Fruit fly (Drosophila melanogaster) Kc167 (cell line): ENCODE results near the gene Btnd.

Experiments used
- Myc ChIP-seq: fragments of >200 bp; optimal IDR thresholded peaks from 2 replicates; lab custom pipeline; 2017; ENCODE audit warnings: missing external identifiers
- Sin3A ChIP-seq: fragments of >200 bp; optimal IDR thresholded peaks from 2 replicates; lab custom pipeline; 2018; ENCODE audit warnings: missing external identifiers
- h ChIP-seq: fragments of >200 bp; optimal IDR thresholded peaks from 3 replicates; lab custom pipeline; 2018; ENCODE audit warnings: missing external identifiers
- insv ChIP-seq: fragments of >200 bp; optimal IDR thresholded peaks from 3 replicates; lab custom pipeline; 2018; ENCODE audit warnings: missing external identifiers
- psq ChIP-seq: fragments of >200 bp; optimal IDR thresholded peaks from 2 replicates; lab custom pipeline; 2017; ENCODE audit warnings: missing external identifiers
- ttk ChIP-seq: sonication (Bioruptor generic); optimal IDR thresholded peaks from 2 replicates; lab custom pipeline; 2017; ENCODE audit warnings: missing external identifiers

Gene Btnd

DNA sequence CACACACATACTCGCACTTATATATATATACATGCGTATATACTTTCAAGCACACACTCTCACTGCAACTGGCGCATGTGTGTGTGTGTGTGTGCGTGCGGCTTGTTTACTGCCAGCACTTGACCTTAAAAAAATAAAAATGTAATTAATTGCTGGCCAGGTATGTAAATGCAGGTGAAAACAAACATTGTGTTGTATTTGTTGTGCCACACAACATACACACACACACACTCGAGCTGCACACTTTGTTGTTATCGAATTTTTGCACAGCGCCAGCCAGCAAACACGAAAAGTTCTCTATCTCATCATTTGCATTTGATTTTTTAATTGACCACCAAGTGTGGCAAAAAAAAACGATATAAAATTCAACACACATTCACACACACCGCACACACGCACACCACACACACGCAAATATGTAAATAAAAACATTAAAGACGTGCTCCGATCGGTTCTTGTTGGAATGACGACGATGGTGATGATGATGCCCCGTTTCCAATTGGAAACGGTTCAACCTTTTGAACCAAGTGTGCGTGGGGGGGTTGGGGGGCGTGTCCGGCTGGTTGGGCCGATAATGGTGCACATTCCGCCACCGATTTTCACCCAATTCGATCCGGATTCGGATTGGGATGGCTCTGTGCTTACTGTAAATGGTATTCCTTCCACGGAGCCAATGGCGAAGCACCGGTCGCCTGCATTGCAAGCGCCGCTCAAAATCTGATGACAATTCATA, 35.7 kb upstream of the Btnd start:
- TF ChIP-seq Sin3A (lab: Kevin White, UChicago) = no peak
- no peak for TF ChIP-seq Myc (lab: Kevin White, UChicago)
- no peak for TF ChIP-seq ttk (lab: Kevin White, UChicago)
- no peak for TF ChIP-seq insv
- TF ChIP-seq h (lab: Kevin White, UChicago) = no peak
- TF ChIP-seq psq = no peak

DNA sequence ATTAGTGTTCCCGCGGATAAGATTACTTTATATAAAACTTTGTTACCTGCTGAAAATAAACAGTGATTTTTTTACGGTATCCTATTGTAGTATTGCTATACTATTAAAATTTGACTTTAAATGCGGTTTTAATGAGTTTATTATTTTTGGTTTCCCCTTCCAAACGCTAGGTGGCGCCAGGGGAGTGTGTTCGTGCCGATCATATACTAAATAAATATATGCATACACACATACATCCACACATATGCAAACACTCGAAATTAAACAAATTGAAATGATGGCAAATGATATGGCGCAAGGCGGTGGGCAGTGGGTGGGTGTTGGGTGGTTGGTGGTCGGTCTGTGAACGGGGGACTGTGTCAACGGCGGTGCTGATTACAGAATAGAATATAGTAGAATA, 34.6 kb upstream of the Btnd start:
- TF ChIP-seq ttk (lab: Kevin White, UChicago) = no peak
- TF ChIP-seq insv = no peak
- no peak for TF ChIP-seq Myc (lab: Kevin White, UChicago)
- TF ChIP-seq h (lab: Kevin White, UChicago) = no peak
- TF ChIP-seq Sin3A (lab: Kevin White, UChicago) = no peak
- TF ChIP-seq psq = no peak

DNA sequence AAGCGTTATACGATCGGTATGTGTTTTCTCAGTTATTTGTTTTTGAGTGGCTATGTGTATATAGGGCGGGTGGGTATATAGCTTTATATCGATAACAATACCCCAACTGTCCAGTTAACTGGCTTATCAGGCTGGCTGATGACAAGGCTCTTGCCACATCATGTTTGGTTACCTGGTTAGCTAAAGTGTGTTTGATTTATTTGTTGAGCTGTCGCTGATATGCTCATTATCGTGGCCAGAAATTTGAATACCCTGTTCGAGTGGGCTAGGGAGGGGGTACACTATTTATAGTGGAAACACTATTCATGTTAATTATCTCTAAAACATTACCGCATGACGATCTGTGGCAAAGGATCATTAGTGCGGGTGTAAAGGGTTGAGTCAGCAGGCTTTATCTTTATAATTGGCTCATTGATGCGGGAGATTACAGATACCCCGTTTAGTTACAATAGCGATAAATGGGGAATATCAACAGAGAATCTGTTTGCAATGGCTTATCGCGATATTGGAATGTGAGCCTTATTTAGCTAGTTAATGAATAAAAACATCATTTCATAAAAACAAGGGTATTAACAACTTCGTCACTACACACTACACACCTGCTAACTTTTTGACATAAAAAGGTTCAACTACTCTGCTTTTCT, 33.9 kb upstream of the Btnd start:
- TF ChIP-seq insv = no peak
- TF ChIP-seq Myc (lab: Kevin White, UChicago) = no peak
- no peak for TF ChIP-seq psq
- no peak for TF ChIP-seq h (lab: Kevin White, UChicago)
- no peak for TF ChIP-seq ttk (lab: Kevin White, UChicago)
- no peak for TF ChIP-seq Sin3A (lab: Kevin White, UChicago)

dm6 chrX:6237015-6237414, 17.9 kb upstream of the Btnd start, which contains the start of gene CG14445:
Gene CG14445 (plus strand): TSS chrX:6237315.
- TF ChIP-seq ttk (lab: Kevin White, UChicago) (no peak), Sin3A (lab: Kevin White, UChicago) (no peak), Myc (lab: Kevin White, UChicago) (no peak), psq (no peak), insv (no peak), h (lab: Kevin White, UChicago) (no peak)

dm6 chrX:6231764-6232163, 12.6 kb upstream of the Btnd start:
- no peak for TF ChIP-seq ttk (lab: Kevin White, UChicago)
- TF ChIP-seq Sin3A (lab: Kevin White, UChicago) = no peak
- no peak for TF ChIP-seq h (lab: Kevin White, UChicago)
- TF ChIP-seq psq = no peak
- no peak for TF ChIP-seq insv
- no peak for TF ChIP-seq Myc (lab: Kevin White, UChicago)

DNA sequence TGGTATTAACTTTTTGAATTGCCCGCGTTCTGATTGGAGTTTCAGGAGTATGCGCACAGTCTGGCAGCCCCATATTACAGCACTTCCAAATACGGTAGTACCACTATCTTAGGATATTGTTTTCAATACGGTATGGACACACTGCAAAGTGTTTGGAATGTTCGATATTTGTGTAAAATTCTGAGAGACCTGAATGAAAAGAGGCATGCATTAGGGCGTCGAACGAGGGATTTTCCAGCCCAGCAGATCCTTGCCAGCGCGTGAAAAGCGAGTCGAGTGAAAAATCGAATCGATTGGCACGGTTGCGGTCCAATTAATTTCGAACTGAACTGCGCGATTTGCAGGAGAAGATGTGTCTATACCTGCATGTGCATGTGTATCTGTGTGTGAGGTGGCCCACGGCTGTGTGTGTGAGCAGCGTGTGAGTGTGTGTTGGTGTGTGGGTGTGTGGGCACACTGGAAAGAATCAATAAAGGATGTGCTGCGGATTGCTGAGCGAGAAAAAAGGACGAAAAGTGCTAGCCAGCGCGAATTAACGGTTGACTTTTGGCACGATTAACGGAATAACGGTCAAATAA, 6.4 kb upstream of the Btnd start, which contains the start of gene dtn:
Gene dtn (plus strand): TSS at position 176 of the 578 bp plus-strand sequence.
- no peak for TF ChIP-seq psq
- no peak for TF ChIP-seq ttk (lab: Kevin White, UChicago)
- TF ChIP-seq h (lab: Kevin White, UChicago) = no peak
- no peak for TF ChIP-seq insv
- TF ChIP-seq Myc (lab: Kevin White, UChicago) = no peak
- no peak for TF ChIP-seq Sin3A (lab: Kevin White, UChicago)

DNA sequence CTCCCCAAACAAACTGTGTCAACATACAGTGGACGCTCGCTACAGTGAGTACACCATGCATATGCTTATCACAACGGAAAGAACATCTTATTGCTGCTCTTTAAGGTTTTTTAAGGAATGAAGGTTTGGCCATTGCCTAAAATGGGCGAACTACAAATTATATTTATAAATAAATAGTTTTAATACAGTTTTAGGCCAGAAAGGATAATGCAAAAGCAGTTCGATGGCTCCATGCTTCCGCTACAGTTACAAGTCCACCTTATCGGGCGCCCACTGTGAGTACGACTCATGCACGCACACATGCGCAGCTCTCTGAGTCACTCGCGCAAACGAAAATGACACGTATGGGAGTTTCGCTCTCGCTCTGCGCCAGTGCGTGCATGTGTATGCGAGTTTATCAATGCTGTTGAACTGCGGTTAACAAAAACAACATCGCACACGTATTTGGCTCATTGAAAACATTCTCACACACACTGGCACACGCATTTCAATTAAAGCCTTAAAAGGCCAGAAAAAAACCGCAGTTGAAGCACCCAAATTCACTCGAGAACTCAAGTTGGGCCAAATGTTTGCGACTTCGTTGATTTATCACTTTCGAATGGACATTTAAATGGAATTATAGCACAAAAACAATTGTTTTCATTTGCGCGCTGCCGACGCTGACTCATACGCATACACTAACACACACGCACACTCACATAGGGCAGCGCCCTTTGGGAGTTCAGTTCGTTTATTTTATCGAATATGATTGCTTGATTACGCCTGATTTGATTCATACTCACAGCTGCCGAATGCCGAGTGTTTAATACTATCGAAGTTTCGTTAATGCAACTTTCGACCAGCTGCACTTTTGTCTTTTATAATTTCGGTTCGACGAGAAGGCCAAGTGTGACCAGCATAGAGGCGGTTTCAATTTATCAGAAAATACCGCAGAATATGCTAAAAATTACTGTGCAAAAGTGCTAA, 5.4 kb upstream of the Btnd start, which contains the start of gene sqh:
Gene sqh (minus strand): TSS at position 916 of the 966 bp plus-strand sequence.
- TF ChIP-seq insv (no peak), Sin3A (lab: Kevin White, UChicago) (no peak), psq (no peak), ttk (lab: Kevin White, UChicago) (no peak), h (lab: Kevin White, UChicago) (no peak), Myc (lab: Kevin White, UChicago) (no peak)

DNA sequence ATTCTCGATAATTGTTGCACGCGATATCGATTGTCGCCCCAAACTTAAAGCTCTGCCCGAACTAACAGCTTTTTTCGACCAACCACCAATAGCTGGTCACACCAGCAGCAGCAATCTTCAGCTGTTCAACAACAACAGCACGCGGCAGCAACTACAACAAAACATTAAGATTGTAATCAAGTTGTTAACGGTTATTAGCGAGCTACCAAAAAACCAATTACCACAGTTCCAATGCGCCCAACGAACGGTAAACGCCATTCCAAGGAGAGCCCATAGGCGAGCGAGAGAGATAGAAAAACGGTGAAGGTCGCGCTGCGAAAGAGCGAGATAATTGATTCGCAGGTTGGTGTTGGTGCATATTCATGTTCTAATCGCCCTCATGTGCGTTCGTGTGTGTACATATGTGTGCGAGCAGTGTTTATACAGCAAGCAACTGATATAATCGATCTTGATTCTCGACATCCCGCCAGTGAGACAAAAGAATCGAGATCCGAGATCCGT, 768 bp upstream of the Btnd start, which contains the start of gene Efr:
Gene Efr (plus strand): TSS at position 113 of the 501 bp plus-strand sequence.
- no peak for TF ChIP-seq h (lab: Kevin White, UChicago)
- no peak for TF ChIP-seq Sin3A (lab: Kevin White, UChicago)
- no peak for TF ChIP-seq insv

dm6 chrX:6216650-6217049, 2.5 kb downstream of the Btnd start:
- TF ChIP-seq psq = no peak
- TF ChIP-seq Myc (lab: Kevin White, UChicago) = no peak
- TF ChIP-seq h (lab: Kevin White, UChicago) = no peak
- no peak for TF ChIP-seq insv
- TF ChIP-seq Sin3A (lab: Kevin White, UChicago) = no peak
- TF ChIP-seq ttk (lab: Kevin White, UChicago) = no peak

DNA sequence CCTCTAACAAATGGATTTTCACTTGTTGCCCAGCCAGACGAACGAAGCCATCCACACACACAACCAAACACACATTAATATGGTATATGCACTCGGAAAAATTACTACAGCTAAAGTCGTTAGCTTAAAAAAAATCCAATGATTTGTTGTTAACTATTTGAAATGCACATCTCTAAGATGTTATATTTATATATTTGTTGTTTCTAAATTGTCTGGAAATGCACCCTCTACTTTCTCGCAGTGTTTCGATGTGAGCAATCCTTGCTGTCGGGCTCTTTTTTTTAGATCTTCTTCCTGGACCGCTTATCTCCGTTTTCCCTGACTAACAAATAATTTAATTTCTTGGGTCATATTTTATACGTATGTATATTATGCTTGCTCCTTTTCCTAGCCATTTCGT, 14.0 kb downstream of the Btnd start:
- no peak for TF ChIP-seq Sin3A (lab: Kevin White, UChicago)

dm6 chrX:6202509-6202979, 16.6 kb downstream of the Btnd start, which contains the start of gene vanin-like:
Gene vanin-like (minus strand): TSS chrX:6202559.
- TF ChIP-seq h (lab: Kevin White, UChicago) = no peak
- TF ChIP-seq Sin3A (lab: Kevin White, UChicago) = no peak
- no peak for TF ChIP-seq Myc (lab: Kevin White, UChicago)
- TF ChIP-seq ttk (lab: Kevin White, UChicago) = no peak
- no peak for TF ChIP-seq psq
- no peak for TF ChIP-seq insv
